Fruit fly (Drosophila melanogaster): ENCODE data around the gene CG8675.

- TF ChIP-seq Dll (optimal IDR thresholded peaks at IDR 0.05) (no peak), EcR (GFP tag; optimal IDR thresholded peaks at IDR 0.05) (no peak), CG8478 (optimal IDR thresholded peaks at IDR 0.05) (no peak)
Observed at dm6 chrX:17294169-17294833, 45.0 kb upstream of the CG8675 start.
